Fruit fly (Drosophila melanogaster) whole organism, embryonic: ENCODE results near the gene rho-6.
A peak's percentile ranks its signal among the peaks of the same experiment; 100 is the strongest.

Source experiments
- Abd-B ChIP-seq: fragments of 200-800 bp; sonication (Bioruptor generic); optimal IDR thresholded peaks from 2 replicates; lab custom pipeline; 2018; ENCODE audit warnings: missing biosample characterization, mild to moderate bottlenecking, missing genetic modification characterization, moderate library complexity
- Blimp-1 ChIP-seq: fragments of 200-800 bp; sonication (Bioruptor generic); optimal IDR thresholded peaks from 3 replicates; lab custom pipeline; 2018; ENCODE audit warnings: missing biosample characterization, missing genetic modification characterization, mild to moderate bottlenecking, moderate library complexity, missing genetic modification reagents
- CG10366 ChIP-seq: fragments of 200-800 bp; sonication (Bioruptor generic); IDR thresholded peaks from 2 replicates; pipeline ENCODE4 v1.3.6; 2022; ENCODE audit warnings: missing biosample characterization, missing genetic modification characterization
- CG11504 ChIP-seq: fragments of 200-800 bp; sonication (Bioruptor generic); optimal IDR thresholded peaks from 3 replicates; lab custom pipeline; 2019; ENCODE audit warnings: missing biosample characterization, mild to moderate bottlenecking, missing genetic modification characterization, moderate library complexity
- CG14710 ChIP-seq: fragments of 200-800 bp; sonication (Bioruptor generic); optimal IDR thresholded peaks from 3 replicates; lab custom pipeline; 2019; ENCODE audit warnings: missing biosample characterization, mild to moderate bottlenecking, missing genetic modification characterization, moderate library complexity
- CG1529 ChIP-seq: fragments of 200-800 bp; sonication (Bioruptor generic); optimal IDR thresholded peaks from 3 replicates; lab custom pipeline; 2018; ENCODE audit warnings: missing biosample characterization, missing genetic modification characterization
- CG1603 ChIP-seq: fragments of 200-800 bp; sonication (Bioruptor generic); optimal IDR thresholded peaks from 2 replicates; lab custom pipeline; 2019; ENCODE audit warnings: missing biosample characterization, mild to moderate bottlenecking, missing genetic modification characterization, moderate library complexity
- CG17186 ChIP-seq: fragments of 200-800 bp; sonication (Bioruptor generic); optimal IDR thresholded peaks from 3 replicates; lab custom pipeline; 2017; ENCODE audit warnings: missing biosample characterization, missing genetic modification reagents, missing genetic modification characterization
- CG18262 ChIP-seq: fragments of 200-800 bp; optimal IDR thresholded peaks from 3 replicates; lab custom pipeline; 2019; ENCODE audit warnings: missing biosample characterization, mild to moderate bottlenecking, missing genetic modification characterization, moderate library complexity
- CG1832 ChIP-seq: fragments of 200-800 bp; sonication (Bioruptor generic); optimal IDR thresholded peaks from 2 replicates; lab custom pipeline; 2017; ENCODE audit warnings: missing biosample characterization, mild to moderate bottlenecking, missing genetic modification characterization, inconsistent platforms
- CG2712 ChIP-seq: fragments of 200-800 bp; optimal IDR thresholded peaks from 3 replicates; lab custom pipeline; 2019; ENCODE audit warnings: missing biosample characterization, mild to moderate bottlenecking, missing genetic modification characterization, moderate library complexity
- CG2875 ChIP-seq: fragments of 200-800 bp; sonication (Bioruptor generic); optimal IDR thresholded peaks from 2 replicates; lab custom pipeline; 2017; ENCODE audit warnings: missing biosample characterization, mild to moderate bottlenecking, missing genetic modification characterization, missing genetic modification reagents
- CG30431 ChIP-seq: fragments of 200-800 bp; sonication (Bioruptor generic); optimal IDR thresholded peaks from 2 replicates; lab custom pipeline; 2017; ENCODE audit warnings: missing biosample characterization, missing genetic modification characterization
- CG32767 ChIP-seq: fragments of 200-800 bp; sonication (Bioruptor generic); IDR thresholded peaks from 2 replicates; pipeline ENCODE4 v1.3.6; 2022; ENCODE audit warnings: missing biosample characterization, missing genetic modification characterization
- CG3838 ChIP-seq: fragments of 200-800 bp; sonication (Bioruptor generic); optimal IDR thresholded peaks from 3 replicates; lab custom pipeline; 2016; ENCODE audit warnings: missing biosample characterization, missing genetic modification characterization
- CG4282 ChIP-seq: fragments of 200-800 bp; sonication (Bioruptor generic); optimal IDR thresholded peaks from 2 replicates; lab custom pipeline; 2016; ENCODE audit warnings: missing biosample characterization, missing genetic modification characterization
- CG6689 ChIP-seq: fragments of 200-800 bp; sonication (Bioruptor generic); IDR thresholded peaks from 2 replicates; pipeline ENCODE4 v1.3.6; 2022; ENCODE audit warnings: missing biosample characterization, missing genetic modification characterization
- CG7556 ChIP-seq: fragments of 200-800 bp; sonication (Bioruptor generic); optimal IDR thresholded peaks from 2 replicates; lab custom pipeline; 2017; ENCODE audit warnings: missing biosample characterization, mild to moderate bottlenecking, missing genetic modification characterization
- CG8388 ChIP-seq: fragments of 200-800 bp; sonication (Bioruptor generic); optimal IDR thresholded peaks from 2 replicates; lab custom pipeline; 2019; ENCODE audit warnings: missing biosample characterization, mild to moderate bottlenecking, missing genetic modification characterization, moderate library complexity
- CG8924 ChIP-seq: fragments of 200-800 bp; optimal IDR thresholded peaks from 3 replicates; lab custom pipeline; 2019; ENCODE audit warnings: missing biosample characterization, mild to moderate bottlenecking, missing genetic modification characterization, moderate library complexity
- CG9727 ChIP-seq: fragments of 200-800 bp; sonication (Bioruptor generic); optimal IDR thresholded peaks from 3 replicates; lab custom pipeline; 2017; ENCODE audit warnings: missing biosample characterization, mild to moderate bottlenecking, missing genetic modification characterization
- D ChIP-seq, 2 experiments: fragments of 200-800 bp in 1 of 2; fragments of >200 bp in 1 of 2; sonication (Bioruptor generic) in 1 of 2; optimal IDR thresholded peaks; 2 replicates in 1 of 2; 3 replicates in 1 of 2; lab custom pipeline; 2017; ENCODE audit warnings: mild to moderate bottlenecking in 1 of 2, missing biosample characterization in 1 of 2, missing genetic modification characterization in 1 of 2, missing genetic modification reagents in 1 of 2
- D19A ChIP-seq: fragments of 200-800 bp; optimal IDR thresholded peaks from 3 replicates; lab custom pipeline; 2019; ENCODE audit warnings: missing biosample characterization, mild to moderate bottlenecking, missing genetic modification characterization, moderate library complexity
- Deaf1 ChIP-seq: fragments of 200-800 bp; optimal IDR thresholded peaks from 3 replicates; lab custom pipeline; 2019; ENCODE audit warnings: missing biosample characterization, mild to moderate bottlenecking, missing genetic modification characterization, moderate library complexity
- Dek ChIP-seq: fragments of 200-800 bp; sonication (Bioruptor generic); optimal IDR thresholded peaks from 3 replicates; lab custom pipeline; 2019; ENCODE audit warnings: missing biosample characterization, mild to moderate bottlenecking, missing genetic modification characterization, moderate library complexity
- Max ChIP-seq: fragments of 200-800 bp; sonication (Bioruptor generic); optimal IDR thresholded peaks from 2 replicates; lab custom pipeline; 2016; ENCODE audit warnings: missing biosample characterization, mild to moderate bottlenecking, missing genetic modification characterization
- Oaz ChIP-seq: fragments of 200-800 bp; sonication (Bioruptor generic); IDR thresholded peaks from 2 replicates; pipeline ENCODE4 v1.3.6; 2022; ENCODE audit warnings: missing biosample characterization, missing genetic modification characterization
- PHDP ChIP-seq: fragments of 200-800 bp; sonication (Bioruptor generic); optimal IDR thresholded peaks from 3 replicates; lab custom pipeline; 2018; ENCODE audit warnings: missing biosample characterization, mild to moderate bottlenecking, missing genetic modification characterization, moderate library complexity
- bbx ChIP-seq: fragments of 200-800 bp; sonication (Bioruptor generic); IDR thresholded peaks from 2 replicates; pipeline ENCODE4 v1.3.6; 2022; ENCODE audit warnings: missing biosample characterization, missing genetic modification characterization; ENCODE audit not compliant: partially characterized antibody
- bsh ChIP-seq, 2 experiments: fragments of 200-800 bp; sonication (Bioruptor generic); optimal IDR thresholded peaks; 2 replicates each; lab custom pipeline; 2017 to 2018; ENCODE audit warnings: mild to moderate bottlenecking in 2 of 2, missing biosample characterization in 2 of 2, missing genetic modification characterization in 2 of 2, moderate library complexity in 1 of 2
- cg ChIP-seq: fragments of 200-800 bp; sonication (Bioruptor generic); optimal IDR thresholded peaks from 3 replicates; lab custom pipeline; 2019; ENCODE audit warnings: missing biosample characterization, mild to moderate bottlenecking, missing genetic modification characterization, moderate library complexity
- chm ChIP-seq: fragments of 200-800 bp; sonication (Bioruptor generic); IDR thresholded peaks from 2 replicates; pipeline ENCODE4 v1.3.6; 2022; ENCODE audit warnings: missing biosample characterization, missing genetic modification characterization
- crol ChIP-seq: fragments of 200-800 bp; sonication (Bioruptor generic); IDR thresholded peaks from 2 replicates; pipeline ENCODE4 v1.3.6; 2022; ENCODE audit warnings: missing biosample characterization, missing genetic modification characterization
- dpn ChIP-seq, 2 experiments: fragments of 200-800 bp; sonication (Bioruptor generic); optimal IDR thresholded peaks; 3 replicates each; lab custom pipeline; 2016; ENCODE audit warnings: missing biosample characterization in 2 of 2, missing genetic modification characterization in 2 of 2
- en ChIP-seq: fragments of 200-800 bp; sonication (Bioruptor generic); optimal IDR thresholded peaks from 2 replicates; lab custom pipeline; 2016; ENCODE audit warnings: missing biosample characterization, missing genetic modification characterization
- h ChIP-seq: fragments of >200 bp; optimal IDR thresholded peaks from 2 replicates; lab custom pipeline; 2017
- jing ChIP-seq: fragments of 200-800 bp; sonication (Bioruptor generic); optimal IDR thresholded peaks from 2 replicates; lab custom pipeline; 2018; ENCODE audit warnings: missing biosample characterization, mild to moderate bottlenecking, missing genetic modification characterization
- lola ChIP-seq, 3 experiments: fragments of >200 bp in 2 of 3; fragments of 200-800 bp in 1 of 3; sonication (Bioruptor generic) in 1 of 3; optimal IDR thresholded peaks; 2 replicates each; lab custom pipeline; 2017 to 2019; ENCODE audit warnings: missing biosample characterization in 3 of 3, missing genetic modification characterization in 3 of 3, mild to moderate bottlenecking in 1 of 3, moderate library complexity in 1 of 3
- mam ChIP-seq: fragments of 200-800 bp; sonication (Bioruptor generic); optimal IDR thresholded peaks from 3 replicates; lab custom pipeline; 2016; ENCODE audit warnings: missing biosample characterization, missing genetic modification characterization
- nmo ChIP-seq: fragments of 200-800 bp; sonication (Bioruptor generic); optimal IDR thresholded peaks from 2 replicates; lab custom pipeline; 2018; ENCODE audit warnings: missing biosample characterization, mild to moderate bottlenecking, missing genetic modification characterization, moderate library complexity
- nom ChIP-seq: fragments of 200-800 bp; sonication (Bioruptor generic); optimal IDR thresholded peaks from 2 replicates; lab custom pipeline; 2017; ENCODE audit warnings: missing biosample characterization, missing genetic modification characterization, mild to moderate bottlenecking, moderate library complexity, missing genetic modification reagents
- otp ChIP-seq: fragments of 200-800 bp; sonication (Bioruptor generic); IDR thresholded peaks from 3 replicates; pipeline ENCODE4, ENCODE4 v1.3.6; 2022; ENCODE audit warnings: missing biosample characterization, missing genetic modification characterization
- p53 ChIP-seq: fragments of 200-800 bp; sonication (Bioruptor generic); optimal IDR thresholded peaks from 2 replicates; lab custom pipeline; 2016; ENCODE audit warnings: missing biosample characterization, missing genetic modification characterization
- phol ChIP-seq: fragments of 200-800 bp; sonication (Bioruptor generic); optimal IDR thresholded peaks from 3 replicates; lab custom pipeline; 2018; ENCODE audit warnings: missing biosample characterization, mild to moderate bottlenecking, missing genetic modification characterization, moderate library complexity
- pum ChIP-seq: fragments of 200-800 bp; sonication (Bioruptor generic); optimal IDR thresholded peaks from 2 replicates; lab custom pipeline; 2016; ENCODE audit warnings: missing biosample characterization, missing genetic modification characterization
- sens-2 ChIP-seq: fragments of 200-800 bp; sonication (Bioruptor generic); IDR thresholded peaks from 2 replicates; pipeline ENCODE4 v1.3.6; 2022; ENCODE audit warnings: missing biosample characterization, missing genetic modification characterization
- tin ChIP-seq: fragments of 200-800 bp; sonication (Bioruptor generic); optimal IDR thresholded peaks from 3 replicates; lab custom pipeline; 2016; ENCODE audit warnings: missing biosample characterization, missing genetic modification characterization
- unpg ChIP-seq: fragments of 200-800 bp; sonication (Bioruptor generic); optimal IDR thresholded peaks from 3 replicates; lab custom pipeline; 2018; ENCODE audit warnings: missing biosample characterization, mild to moderate bottlenecking, missing genetic modification characterization, moderate library complexity
- wor ChIP-seq: fragments of 200-800 bp; sonication (Bioruptor generic); IDR thresholded peaks from 2 replicates; pipeline ENCODE4 v1.3.6; 2022; ENCODE audit warnings: missing biosample characterization, missing genetic modification characterization

The rho-6 gene

dm6 chr2L:12115809-12116208, 17.4 kb downstream of the rho-6 start (continued):
- TF ChIP-seq CG1832: no peak
- TF ChIP-seq p53 (GFP tag; lab: Kevin White, UChicago): no peak
- TF ChIP-seq CG8388 (GFP tag; lab: Kevin White, UChicago): peak; percentile 0
- TF ChIP-seq otp: no peak
- no peak for TF ChIP-seq mam (GFP tag; lab: Kevin White, UChicago)
- TF ChIP-seq tin (GFP tag; lab: Kevin White, UChicago): no peak
- TF ChIP-seq unpg (GFP tag; lab: Kevin White, UChicago): no peak
- TF ChIP-seq bsh (GFP tag; optimal IDR thresholded peaks at IDR 0.05; lab: Kevin White, UChicago): peak in 1 of 2 experiments; percentile 12
- TF ChIP-seq CG14710: peak; percentile 33
- TF ChIP-seq CG8924 (tag; lab: Kevin White, UChicago): no peak
- no peak for TF ChIP-seq CG9727
- TF ChIP-seq D19A (tag; lab: Kevin White, UChicago): no peak
- peak; percentile 16 for TF ChIP-seq CG11504
- no peak for TF ChIP-seq CG32767
- TF ChIP-seq chm (GFP tag; lab: Robert Waterston, UW): no peak
- no peak for TF ChIP-seq nom
- TF ChIP-seq cg (GFP tag; lab: Kevin White, UChicago): no peak
- TF ChIP-seq Dek (tag; lab: Kevin White, UChicago): no peak
- no peak for TF ChIP-seq PHDP (tag; lab: Kevin White, UChicago)
- peak; percentile 44 for TF ChIP-seq phol
- TF ChIP-seq CG7556 (GFP tag; lab: Kevin White, UChicago): no peak
- no peak for TF ChIP-seq CG1529
- no peak for TF ChIP-seq CG30431 (GFP tag; lab: Kevin White, UChicago)
- TF ChIP-seq bbx (GFP tag; lab: Robert Waterston, UW): no peak
- TF ChIP-seq D (optimal IDR thresholded peaks at IDR 0.05; lab: Kevin White, UChicago): no peak
- TF ChIP-seq D (GFP tag; optimal IDR thresholded peaks at IDR 0.05; lab: Kevin White, UChicago): no peak
- TF ChIP-seq CG2712 (tag; lab: Kevin White, UChicago): peak; percentile 61
- no peak for TF ChIP-seq CG4282 (GFP tag; lab: Kevin White, UChicago)
- no peak for TF ChIP-seq dpn (GFP tag; optimal IDR thresholded peaks at IDR 0.05; lab: Kevin White, UChicago)
- no peak for TF ChIP-seq Max (GFP tag; lab: Kevin White, UChicago)
- no peak for TF ChIP-seq pum (GFP tag; lab: Kevin White, UChicago)
- TF ChIP-seq CG6689 (GFP tag; lab: Robert Waterston, UW): no peak
- TF ChIP-seq CG17186 (GFP tag; lab: Kevin White, UChicago): no peak
- no peak for TF ChIP-seq en
- TF ChIP-seq crol (GFP tag; lab: Robert Waterston, UW): no peak
- no peak for TF ChIP-seq CG2875 (GFP tag; lab: Kevin White, UChicago)
- TF ChIP-seq CG10366 (GFP tag; lab: Robert Waterston, UW): no peak
- no peak for TF ChIP-seq wor (GFP tag; lab: Robert Waterston, UW)
- no peak for TF ChIP-seq jing (GFP tag; lab: Kevin White, UChicago)
- TF ChIP-seq lola (GFP tag; optimal IDR thresholded peaks at IDR 0.05; lab: Kevin White, UChicago): peak in 1 of 3 experiments; percentile 31
- no peak for TF ChIP-seq sens-2 (GFP tag; lab: Robert Waterston, UW)
- TF ChIP-seq Deaf1: no peak
- peak; percentile 37 for TF ChIP-seq Blimp-1 (GFP tag; lab: Kevin White, UChicago)
- no peak for TF ChIP-seq Oaz (GFP tag; lab: Robert Waterston, UW)
- no peak for TF ChIP-seq CG3838
- peak; percentile 0 for TF ChIP-seq Abd-B (GFP tag; lab: Kevin White, UChicago)
- no peak for TF ChIP-seq h
- TF ChIP-seq CG1603 (tag; lab: Kevin White, UChicago): no peak
- peak; percentile 58 for TF ChIP-seq CG18262 (tag; lab: Kevin White, UChicago)
- TF ChIP-seq nmo (GFP tag; lab: Kevin White, UChicago): peak; percentile 21
- TF ChIP-seq, all 482 proteins: peak for 19
